Worm (Caenorhabditis elegans) whole organism, L2 larva: ENCODE results near the gene C27A2.12.

ENCODE experiments used
- C34F6.9 ChIP-seq: fragments of 150-350 bp; optimal IDR thresholded peaks from 2 replicates; lab custom pipeline; 2014; ENCODE audit warnings: missing biosample characterization, missing genetic modification characterization
- F13H6.1 ChIP-seq: sonication (generic microtip); optimal IDR thresholded peaks from 2 replicates; lab custom pipeline; 2016; ENCODE audit warnings: missing genetic modification characterization, missing compliant biosample characterization
- R02D3.7 ChIP-seq: fragments of 150-350 bp; optimal IDR thresholded peaks from 2 replicates; lab custom pipeline; 2014; ENCODE audit warnings: missing biosample characterization, missing genetic modification characterization
- Y55F3AM.14 ChIP-seq: fragments of 200-800 bp; sonication (Bioruptor generic); optimal IDR thresholded peaks from 2 replicates; lab custom pipeline; 2018; ENCODE audit warnings: mild to moderate bottlenecking, missing genetic modification characterization, missing compliant biosample characterization
- ZK546.5 ChIP-seq: sonication (generic microtip); optimal IDR thresholded peaks from 2 replicates; lab custom pipeline; 2017; ENCODE audit warnings: missing biosample characterization, missing genetic modification characterization
- aly-2 ChIP-seq: fragments of 150-350 bp; optimal IDR thresholded peaks from 2 replicates; lab custom pipeline; 2014; ENCODE audit warnings: missing biosample characterization, missing genetic modification characterization
- blmp-1 ChIP-seq: sonication (generic microtip); optimal IDR thresholded peaks from 2 replicates; lab custom pipeline; 2017; ENCODE audit warnings: missing genetic modification characterization, mild to moderate bottlenecking, missing compliant biosample characterization, antibody characterized with exemption, moderate library complexity; ENCODE audit not compliant: insufficient read depth
- ceh-16 ChIP-seq: fragments of 150-350 bp; optimal IDR thresholded peaks from 2 replicates; lab custom pipeline; 2014; ENCODE audit warnings: missing biosample characterization, missing genetic modification characterization
- ceh-82 ChIP-seq: fragments of 150-350 bp; optimal IDR thresholded peaks from 2 replicates; lab custom pipeline; 2014; ENCODE audit warnings: missing biosample characterization, missing genetic modification characterization
- crh-2 ChIP-seq: sonication (generic microtip); optimal IDR thresholded peaks from 2 replicates; lab custom pipeline; 2017; ENCODE audit warnings: missing biosample characterization, missing genetic modification characterization
- egl-27 ChIP-seq: sonication (generic microtip); optimal IDR thresholded peaks from 3 replicates; lab custom pipeline; 2017; ENCODE audit warnings: missing biosample characterization, missing genetic modification reagents, missing genetic modification characterization
- elt-1 ChIP-seq: fragments of 150-350 bp; optimal IDR thresholded peaks from 2 replicates; lab custom pipeline; 2014; ENCODE audit warnings: missing biosample characterization, missing genetic modification characterization
- elt-3 ChIP-seq: sonication (generic microtip); optimal IDR thresholded peaks from 2 replicates; lab custom pipeline; 2017; ENCODE audit warnings: missing biosample characterization, missing genetic modification characterization
- fos-1 ChIP-seq: fragments of 150-350 bp; optimal IDR thresholded peaks from 2 replicates; lab custom pipeline; 2014; ENCODE audit warnings: missing biosample characterization, missing genetic modification characterization
- lin-11 ChIP-seq: fragments of 150-350 bp; sonication (generic microtip); optimal IDR thresholded peaks from 2 replicates; lab custom pipeline; 2014; ENCODE audit warnings: missing biosample characterization, missing genetic modification characterization, inconsistent platforms, mixed read lengths
- lin-39 ChIP-seq: fragments of 150-350 bp; optimal IDR thresholded peaks from 2 replicates; lab custom pipeline; 2014; ENCODE audit warnings: missing biosample characterization, missing genetic modification reagents, missing genetic modification characterization
- lsy-2 ChIP-seq, 2 experiments: fragments of 150-350 bp in 1 of 2; sonication (generic microtip) in 1 of 2; optimal IDR thresholded peaks; 2 replicates each; lab custom pipeline; 2014 to 2017; ENCODE audit warnings: missing biosample characterization in 2 of 2, missing genetic modification characterization in 2 of 2
- mab-5 ChIP-seq: fragments of 150-350 bp; optimal IDR thresholded peaks from 2 replicates; lab custom pipeline; 2014; ENCODE audit warnings: missing biosample characterization, missing genetic modification characterization
- mbf-1 ChIP-seq: sonication (generic microtip); optimal IDR thresholded peaks from 2 replicates; lab custom pipeline; 2017; ENCODE audit warnings: missing biosample characterization, missing genetic modification characterization
- mdl-1 ChIP-seq, 2 experiments: fragments of 150-350 bp in 1 of 2; sonication (generic microtip) in 1 of 2; optimal IDR thresholded peaks; 2 replicates each; lab custom pipeline; 2017; ENCODE audit warnings: missing biosample characterization in 2 of 2, missing genetic modification characterization in 2 of 2
- nhr-10 ChIP-seq: sonication (generic microtip); optimal IDR thresholded peaks from 2 replicates; lab custom pipeline; 2017; ENCODE audit warnings: missing biosample characterization, missing genetic modification characterization
- nhr-11 ChIP-seq: fragments of 150-350 bp; optimal IDR thresholded peaks from 2 replicates; lab custom pipeline; 2014; ENCODE audit warnings: missing biosample characterization, missing genetic modification characterization
- nhr-12 ChIP-seq: fragments of 150-350 bp; optimal IDR thresholded peaks from 2 replicates; lab custom pipeline; 2014; ENCODE audit warnings: missing biosample characterization, missing genetic modification characterization
- nhr-129 ChIP-seq: fragments of 150-350 bp; optimal IDR thresholded peaks from 2 replicates; lab custom pipeline; 2014; ENCODE audit warnings: missing biosample characterization, missing genetic modification characterization
- nhr-21 ChIP-seq: fragments of 150-350 bp; optimal IDR thresholded peaks from 2 replicates; lab custom pipeline; 2014; ENCODE audit warnings: missing biosample characterization, missing genetic modification characterization
- nhr-23 ChIP-seq: fragments of 150-350 bp; optimal IDR thresholded peaks from 2 replicates; lab custom pipeline; 2014; ENCODE audit warnings: missing biosample characterization, missing genetic modification reagents, missing genetic modification characterization
- nhr-25 ChIP-seq: fragments of 150-350 bp; sonication (generic microtip); optimal IDR thresholded peaks from 3 replicates; lab custom pipeline; 2014; ENCODE audit warnings: missing biosample characterization, missing genetic modification characterization
- nhr-6 ChIP-seq: fragments of 150-350 bp; optimal IDR thresholded peaks from 2 replicates; lab custom pipeline; 2014; ENCODE audit warnings: missing biosample characterization, missing genetic modification characterization
- nhr-77 ChIP-seq: fragments of 150-350 bp; optimal IDR thresholded peaks from 2 replicates; lab custom pipeline; 2014; ENCODE audit warnings: missing biosample characterization, missing genetic modification characterization
- peb-1 ChIP-seq: fragments of 150-350 bp; optimal IDR thresholded peaks from 2 replicates; lab custom pipeline; 2014; ENCODE audit warnings: missing biosample characterization, missing genetic modification characterization
- sem-4 ChIP-seq: fragments of 150-350 bp; optimal IDR thresholded peaks from 2 replicates; lab custom pipeline; 2014; ENCODE audit warnings: missing biosample characterization, missing genetic modification reagents, missing genetic modification characterization
- skn-1 ChIP-seq: sonication (generic microtip); optimal IDR thresholded peaks from 2 replicates; lab custom pipeline; 2017; ENCODE audit warnings: missing biosample characterization, missing genetic modification characterization
- sma-9 ChIP-seq, 2 experiments: fragments of 150-350 bp in 1 of 2; sonication (generic microtip) in 1 of 2; optimal IDR thresholded peaks; 2 replicates each; lab custom pipeline; 2014 to 2016; ENCODE audit warnings: missing genetic modification characterization in 2 of 2, mild to moderate bottlenecking in 1 of 2, missing biosample characterization in 1 of 2, missing compliant biosample characterization in 1 of 2, missing genetic modification reagents in 1 of 2, moderate library complexity in 1 of 2
- snpc-4 ChIP-seq: fragments of 150-350 bp; optimal IDR thresholded peaks from 2 replicates; lab custom pipeline; 2014; ENCODE audit warnings: missing biosample characterization, missing genetic modification characterization
- unc-39 ChIP-seq: fragments of 150-350 bp; optimal IDR thresholded peaks from 2 replicates; lab custom pipeline; 2014; ENCODE audit warnings: missing biosample characterization, missing genetic modification characterization
- unc-55 ChIP-seq: fragments of 150-350 bp; sonication (generic microtip); optimal IDR thresholded peaks from 3 replicates; lab custom pipeline; 2014; ENCODE audit warnings: missing biosample characterization, missing genetic modification reagents, missing genetic modification characterization
- unc-62 ChIP-seq: fragments of 150-350 bp; optimal IDR thresholded peaks from 2 replicates; lab custom pipeline; 2014; ENCODE audit warnings: missing biosample characterization, missing genetic modification reagents, missing genetic modification characterization
- zag-1 ChIP-seq: fragments of 150-350 bp; optimal IDR thresholded peaks from 2 replicates; lab custom pipeline; 2014; ENCODE audit warnings: missing biosample characterization, missing genetic modification characterization
- ztf-1 ChIP-seq: fragments of 200-800 bp; sonication (Bioruptor generic); conservative IDR thresholded peaks from 2 replicates; pipeline ENCODE4 v1.3.6; 2022; ENCODE audit warnings: missing genetic modification characterization, missing compliant biosample characterization
- ztf-11 ChIP-seq: sonication (generic microtip); optimal IDR thresholded peaks from 2 replicates; lab custom pipeline; 2017; ENCODE audit warnings: missing biosample characterization, missing genetic modification characterization

Gene C27A2.12

ce11 chrII:5071265-5071664 is 13.3 kb upstream of the C27A2.12 start, which contains the start of gene C27A2.7:
C27A2.7 (minus strand) TSS chrII:5071365.
- no peak for TF ChIP-seq R02D3.7
- TF ChIP-seq egl-27 (tag; lab: Kevin White, UChicago): no peak
- no peak for TF ChIP-seq mbf-1 (tag; lab: Kevin White, UChicago)
- TF ChIP-seq Y55F3AM.14: no peak
- TF ChIP-seq F13H6.1 (tag; lab: Kevin White, UChicago): no peak
- no peak for TF ChIP-seq nhr-129
- TF ChIP-seq sem-4 (tag; lab: Kevin White, UChicago): no peak
- TF ChIP-seq fos-1 (tag; lab: Kevin White, UChicago): no peak
- TF ChIP-seq lin-39 (tag; lab: Kevin White, UChicago): no peak
- TF ChIP-seq skn-1: no peak

ce11 chrII:5069525-5069924 is 11.6 kb upstream of the C27A2.12 start, which contains the start of gene idpb-2:
idpb-2 (minus strand) TSS chrII:5069625.
- TF ChIP-seq nhr-77 (no peak), egl-27 (tag; lab: Kevin White, UChicago) (no peak), zag-1 (tag; lab: Kevin White, UChicago) (no peak), unc-39 (tag; lab: Kevin White, UChicago) (no peak), blmp-1 (tag; lab: Kevin White, UChicago) (no peak), peb-1 (tag; lab: Kevin White, UChicago) (no peak), lsy-2 (tag; optimal IDR thresholded peaks at IDR 0.05; lab: Kevin White, UChicago) (no peak)
- TF ChIP-seq, all 48 proteins: peak for 0

DNA sequence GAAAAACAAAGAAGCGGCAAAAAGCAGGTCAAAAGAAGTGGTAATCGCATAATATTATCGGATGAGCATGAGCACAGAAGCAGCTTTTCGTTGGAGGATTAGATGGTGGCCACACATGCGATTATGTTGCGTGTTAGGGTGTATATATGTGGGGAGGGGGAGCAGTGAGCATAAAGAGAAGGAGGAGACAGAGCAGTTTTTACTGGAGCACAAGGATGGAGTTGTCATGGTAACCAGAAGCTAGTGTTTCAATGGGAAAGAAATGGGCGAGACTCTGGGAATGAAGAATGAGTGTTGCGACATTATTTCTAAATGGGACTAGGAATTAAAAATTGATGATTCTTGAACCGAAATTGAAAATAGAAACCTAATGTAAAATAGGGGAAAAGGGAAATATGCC is 10.0 kb upstream of the C27A2.12 start, which contains the start of gene C27A2.8:
Gene C27A2.8, minus strand, starts transcription at position 117 of the 400 bp plus-strand sequence.
- no peak for TF ChIP-seq lin-11 (tag; lab: Kevin White, UChicago)
- no peak for TF ChIP-seq sma-9 (GFP tag; optimal IDR thresholded peaks at IDR 0.05; lab: Kevin White, UChicago)
- TF ChIP-seq sma-9 (tag; optimal IDR thresholded peaks at IDR 0.05; lab: Kevin White, UChicago): no peak
- TF ChIP-seq ZK546.5 (tag; lab: Kevin White, UChicago): no peak
- no peak for TF ChIP-seq nhr-12 (tag; lab: Kevin White, UChicago)
- no peak for TF ChIP-seq unc-55 (GFP tag; lab: Kevin White, UChicago)
- no peak for TF ChIP-seq nhr-21 (tag; lab: Kevin White, UChicago)
- no peak for TF ChIP-seq ceh-82 (tag; lab: Kevin White, UChicago)
- TF ChIP-seq nhr-23: no peak
- no peak for TF ChIP-seq nhr-129
- TF ChIP-seq, all 48 proteins: peak for 0

DNA sequence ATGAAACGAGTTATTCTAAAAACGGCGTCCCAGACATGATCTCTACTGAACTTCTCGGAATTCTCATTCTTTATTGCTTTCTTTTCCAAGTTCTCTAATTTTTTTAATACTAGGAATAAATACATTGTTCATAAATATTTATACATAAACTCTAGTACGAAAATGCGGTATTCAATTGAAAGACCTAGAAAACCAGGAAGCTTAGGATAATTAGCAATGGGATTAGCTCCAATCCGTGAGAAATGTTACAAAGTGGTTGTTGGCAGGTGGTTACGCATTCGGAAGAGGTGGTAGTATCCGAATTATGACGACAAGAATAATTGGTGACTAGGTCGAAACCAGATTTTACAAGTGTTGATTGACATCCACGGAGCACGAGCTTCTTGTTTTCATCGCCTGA is 9.0 kb upstream of the C27A2.12 start:
- TF ChIP-seq sem-4 (tag; lab: Kevin White, UChicago) (no peak), ceh-16 (tag; lab: Kevin White, UChicago) (no peak), sma-9 (GFP tag; optimal IDR thresholded peaks at IDR 0.05; lab: Kevin White, UChicago) (no peak), sma-9 (tag; optimal IDR thresholded peaks at IDR 0.05; lab: Kevin White, UChicago) (no peak), fos-1 (tag; lab: Kevin White, UChicago) (no peak), egl-27 (tag; lab: Kevin White, UChicago) (no peak), ZK546.5 (tag; lab: Kevin White, UChicago) (no peak), nhr-6 (tag; lab: Kevin White, UChicago) (no peak), elt-1 (tag; lab: Kevin White, UChicago) (no peak), C34F6.9 (tag; lab: Kevin White, UChicago) (no peak), aly-2 (tag; lab: Kevin White, UChicago) (no peak), ztf-11 (tag; lab: Kevin White, UChicago) (no peak), nhr-21 (tag; lab: Kevin White, UChicago) (no peak), elt-3 (tag; lab: Kevin White, UChicago) (no peak), F13H6.1 (tag; lab: Kevin White, UChicago) (no peak), nhr-23 (no peak), zag-1 (tag; lab: Kevin White, UChicago) (no peak)

- peak; percentile 78 for TF ChIP-seq nhr-129
- TF ChIP-seq nhr-11 (tag; lab: Kevin White, UChicago): no peak
- no peak for TF ChIP-seq nhr-10 (tag; lab: Kevin White, UChicago)
- TF ChIP-seq ztf-1 (GFP tag; lab: Robert Waterston, UW): no peak
- no peak for TF ChIP-seq egl-27 (tag; lab: Kevin White, UChicago)
- TF ChIP-seq elt-1 (tag; lab: Kevin White, UChicago): no peak
- no peak for TF ChIP-seq unc-39 (tag; lab: Kevin White, UChicago)
- TF ChIP-seq mab-5: no peak
- no peak for TF ChIP-seq ZK546.5 (tag; lab: Kevin White, UChicago)
- no peak for TF ChIP-seq aly-2 (tag; lab: Kevin White, UChicago)
- TF ChIP-seq skn-1: no peak
- no peak for TF ChIP-seq unc-62 (GFP tag; lab: Kevin White, UChicago)
- no peak for TF ChIP-seq F13H6.1 (tag; lab: Kevin White, UChicago)
- TF ChIP-seq elt-3 (tag; lab: Kevin White, UChicago): no peak
- TF ChIP-seq nhr-25 (tag; lab: Kevin White, UChicago): no peak
- TF ChIP-seq zag-1 (tag; lab: Kevin White, UChicago): no peak
- TF ChIP-seq nhr-6 (tag; lab: Kevin White, UChicago): no peak
- no peak for TF ChIP-seq mdl-1 (tag; optimal IDR thresholded peaks at IDR 0.05; lab: Kevin White, UChicago)
- TF ChIP-seq crh-2: peak; percentile 77
- TF ChIP-seq nhr-77: no peak
- TF ChIP-seq unc-55 (GFP tag; lab: Kevin White, UChicago): peak; percentile 94
- no peak for TF ChIP-seq R02D3.7
- no peak for TF ChIP-seq Y55F3AM.14
- TF ChIP-seq snpc-4 (tag; lab: Kevin White, UChicago): peak; percentile 82
- peak; percentile 62 for TF ChIP-seq sma-9 (GFP tag; optimal IDR thresholded peaks at IDR 0.05; lab: Kevin White, UChicago)
- TF ChIP-seq sma-9 (tag; optimal IDR thresholded peaks at IDR 0.05; lab: Kevin White, UChicago): no peak
- TF ChIP-seq lin-39 (tag; lab: Kevin White, UChicago): no peak
Observed at ce11 chrII:5061794-5062368, 3.9 kb upstream of the C27A2.12 start, which contains the start of gene smc-5. smc-5 (plus strand) TSS chrII:5062125.
